Fruit fly (Drosophila melanogaster) whole organism, adult: Measurements from ENCODE around the gene kz.

Source experiments
- CG11617 ChIP-seq: fragments of 200-800 bp; sonication (Bioruptor generic); optimal IDR thresholded peaks from 2 replicates; lab custom pipeline; 2017; ENCODE audit warnings: mild to moderate bottlenecking, missing biosample characterization, missing genetic modification reagents, missing genetic modification characterization
- CG12768 ChIP-seq: fragments of 200-800 bp; sonication (Bioruptor generic); optimal IDR thresholded peaks from 2 replicates; lab custom pipeline; 2017; ENCODE audit warnings: missing biosample characterization, missing genetic modification characterization, mild to moderate bottlenecking, moderate library complexity, missing genetic modification reagents
- CG14711 ChIP-seq: fragments of 200-800 bp; sonication (Bioruptor generic); optimal IDR thresholded peaks from 2 replicates; lab custom pipeline; 2018; ENCODE audit warnings: missing biosample characterization, mild to moderate bottlenecking, missing genetic modification characterization, moderate library complexity
- CG1620 ChIP-seq: fragments of 200-800 bp; sonication (Bioruptor generic); optimal IDR thresholded peaks from 2 replicates; lab custom pipeline; 2016; ENCODE audit warnings: missing biosample characterization, missing genetic modification characterization
- CG33017 ChIP-seq: fragments of 200-800 bp; sonication (Bioruptor generic); optimal IDR thresholded peaks from 2 replicates; lab custom pipeline; 2018; ENCODE audit warnings: missing biosample characterization, mild to moderate bottlenecking, missing genetic modification characterization, moderate library complexity
- CG5204 ChIP-seq: fragments of 200-800 bp; sonication (Bioruptor generic); optimal IDR thresholded peaks from 2 replicates; lab custom pipeline; 2016; ENCODE audit warnings: missing biosample characterization, missing genetic modification characterization
- CG7045 ChIP-seq: fragments of 200-800 bp; sonication (Bioruptor generic); optimal IDR thresholded peaks from 2 replicates; lab custom pipeline; 2017; ENCODE audit warnings: missing biosample characterization, mild to moderate bottlenecking, missing genetic modification characterization
- CG7101 ChIP-seq: fragments of 200-800 bp; sonication (Bioruptor generic); optimal IDR thresholded peaks from 2 replicates; lab custom pipeline; 2018; ENCODE audit warnings: missing biosample characterization, mild to moderate bottlenecking, missing genetic modification characterization, moderate library complexity
- Clk ChIP-seq: fragments of 200-800 bp; sonication (Bioruptor generic); optimal IDR thresholded peaks from 2 replicates; lab custom pipeline; 2017; ENCODE audit warnings: missing biosample characterization, missing genetic modification characterization
- Crg-1 ChIP-seq: fragments of 200-800 bp; sonication (Bioruptor generic); optimal IDR thresholded peaks from 2 replicates; lab custom pipeline; 2016; ENCODE audit warnings: missing biosample characterization, missing genetic modification characterization
- Mnt ChIP-seq: fragments of 200-800 bp; sonication (Bioruptor generic); optimal IDR thresholded peaks from 2 replicates; lab custom pipeline; 2016; ENCODE audit warnings: missing biosample characterization, mild to moderate bottlenecking, missing genetic modification characterization
- cic ChIP-seq: fragments of 200-800 bp; sonication (Bioruptor generic); optimal IDR thresholded peaks from 2 replicates; lab custom pipeline; 2017; ENCODE audit warnings: missing biosample characterization, mild to moderate bottlenecking, missing genetic modification characterization, moderate library complexity
- cnc ChIP-seq, 2 experiments: fragments of >200 bp; optimal IDR thresholded peaks; 2 replicates each; lab custom pipeline; 2017
- kay ChIP-seq: fragments of 200-800 bp; sonication (Bioruptor generic); peaks from one replicate; lab custom pipeline; 2016; ENCODE audit warnings: missing biosample characterization, missing genetic modification characterization, borderline replicate concordance
- ovo ChIP-seq: fragments of 200-800 bp; sonication (Bioruptor generic); optimal IDR thresholded peaks from 2 replicates; lab custom pipeline; 2016; ENCODE audit warnings: missing biosample characterization, missing genetic modification characterization
- pad ChIP-seq: fragments of 200-800 bp; sonication (Bioruptor generic); optimal IDR thresholded peaks from 3 replicates; lab custom pipeline; 2017; ENCODE audit warnings: missing biosample characterization, missing genetic modification characterization, mild to moderate bottlenecking, moderate library complexity, missing genetic modification reagents
- tj ChIP-seq: fragments of 200-800 bp; sonication (Bioruptor generic); optimal IDR thresholded peaks from 3 replicates; lab custom pipeline; 2017; ENCODE audit warnings: missing biosample characterization, mild to moderate bottlenecking, missing genetic modification characterization, moderate library complexity
- toe ChIP-seq: fragments of 200-800 bp; sonication (Bioruptor generic); optimal IDR thresholded peaks from 2 replicates; lab custom pipeline; 2016; ENCODE audit warnings: missing biosample characterization, missing genetic modification characterization

Gene kz

dm6 chrX:2259763-2260162, 17.9 kb upstream of the kz start, which contains the start of gene CG3078:
Gene CG3078 (minus strand): TSS chrX:2259863.
- TF ChIP-seq CG7045 (GFP tag; lab: Kevin White, UChicago): no peak
- no peak for TF ChIP-seq toe (GFP tag; lab: Kevin White, UChicago)
- no peak for TF ChIP-seq kay

- TF ChIP-seq Crg-1 (GFP tag; lab: Kevin White, UChicago): no peak
- TF ChIP-seq CG7101 (tag; lab: Kevin White, UChicago): no peak
- TF ChIP-seq CG33017 (tag; lab: Kevin White, UChicago): no peak
- no peak for TF ChIP-seq cic (GFP tag; lab: Kevin White, UChicago)
- TF ChIP-seq Mnt (GFP tag; lab: Kevin White, UChicago): peak; percentile 13
- no peak for TF ChIP-seq CG1620 (GFP tag; lab: Kevin White, UChicago)
Measured at dm6 chrX:2258602-2259233, 16.9 kb upstream of the kz start.

dm6 chrX:2255035-2255434, 13.2 kb upstream of the kz start:
- TF ChIP-seq tj (no peak), pad (GFP tag; lab: Kevin White, UChicago) (peak; percentile 1)

dm6 chrX:2254020-2254626, 12.3 kb upstream of the kz start, which contains the start of gene CG3091:
Gene CG3091 (minus strand): TSS chrX:2254197.
- TF ChIP-seq CG14711 (tag; lab: Kevin White, UChicago) (no peak), CG33017 (tag; lab: Kevin White, UChicago) (peak; percentile 25), cic (GFP tag; lab: Kevin White, UChicago) (peak; percentile 65), Mnt (GFP tag; lab: Kevin White, UChicago) (peak; percentile 3)

dm6 chrX:2251688-2252087, 9.9 kb upstream of the kz start, which contains the start of gene CG3191:
Gene CG3191 (minus strand): TSS chrX:2251993.
- TF ChIP-seq CG14711 (tag; lab: Kevin White, UChicago): no peak
- TF ChIP-seq pad (GFP tag; lab: Kevin White, UChicago): no peak

DNA sequence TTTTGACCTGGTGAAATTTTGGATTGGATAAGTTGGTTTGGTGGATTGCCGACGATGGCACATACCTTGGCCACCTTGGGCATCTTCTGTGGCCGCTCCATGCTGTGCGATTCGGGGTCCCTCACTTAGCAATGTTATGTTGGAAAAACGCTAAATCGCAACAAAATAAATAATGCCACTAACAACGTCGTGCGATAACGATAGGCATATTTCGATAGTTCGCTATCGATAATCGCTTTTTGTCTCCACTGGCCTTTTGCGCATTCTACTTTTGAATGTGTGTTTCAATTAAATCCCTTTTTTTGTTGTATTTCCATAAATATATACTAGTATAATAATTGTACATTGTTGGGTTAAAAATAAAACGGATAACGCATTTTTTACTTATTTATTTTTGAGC, 7.9 kb upstream of the kz start, which contains the start of gene crn:
Gene crn (minus strand): TSS at position 221 of the 400 bp plus-strand sequence.
- TF ChIP-seq CG33017 (tag; lab: Kevin White, UChicago) (no peak), Mnt (GFP tag; lab: Kevin White, UChicago) (peak; percentile 5)

- no peak for TF ChIP-seq CG33017 (tag; lab: Kevin White, UChicago)
- no peak for TF ChIP-seq Clk (GFP tag; lab: Kevin White, UChicago)
- TF ChIP-seq kay: no peak
- no peak for TF ChIP-seq Mnt (GFP tag; lab: Kevin White, UChicago)
- no peak for TF ChIP-seq cic (GFP tag; lab: Kevin White, UChicago)
Measured at dm6 chrX:2245931-2246330, 4.1 kb upstream of the kz start, which contains the start of gene Or2a. Gene Or2a (plus strand): TSS chrX:2246231.

- TF ChIP-seq CG11617 (no peak), ovo (no peak), CG12768 (GFP tag; lab: Kevin White, UChicago) (no peak), tj (no peak), cic (GFP tag; lab: Kevin White, UChicago) (no peak), Crg-1 (GFP tag; lab: Kevin White, UChicago) (no peak), Mnt (GFP tag; lab: Kevin White, UChicago) (no peak), pad (GFP tag; lab: Kevin White, UChicago) (no peak), CG1620 (GFP tag; lab: Kevin White, UChicago) (no peak), CG14711 (tag; lab: Kevin White, UChicago) (no peak), CG7101 (tag; lab: Kevin White, UChicago) (no peak), toe (GFP tag; lab: Kevin White, UChicago) (no peak)
Measured at dm6 chrX:2244753-2245152, 2.9 kb upstream of the kz start.

DNA sequence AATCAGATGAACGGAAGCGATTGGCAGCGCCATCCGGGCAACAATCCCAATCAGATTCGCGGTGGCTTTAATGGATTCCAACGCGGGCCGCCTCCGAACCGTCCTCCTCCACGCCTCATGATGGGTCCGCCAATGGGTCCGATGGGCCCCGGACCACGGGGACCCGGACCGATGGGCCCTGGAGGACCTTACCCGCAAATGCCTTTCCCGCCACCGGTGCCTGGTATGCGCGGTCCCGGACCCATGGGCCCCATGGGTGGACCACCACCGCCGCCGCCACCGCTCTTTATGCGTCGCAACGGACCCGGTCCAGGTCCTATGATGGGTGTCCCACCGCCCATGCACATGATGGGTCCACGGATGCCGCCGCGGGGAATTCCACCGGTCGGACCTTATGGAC, 1.1 kb upstream of the kz start:
- TF ChIP-seq CG14711 (tag; lab: Kevin White, UChicago) (no peak), cnc (optimal IDR thresholded peaks at IDR 0.05; lab: Kevin White, UChicago) (no peak), toe (GFP tag; lab: Kevin White, UChicago) (no peak), Clk (GFP tag; lab: Kevin White, UChicago) (no peak), Mnt (GFP tag; lab: Kevin White, UChicago) (no peak), CG5204 (GFP tag; lab: Kevin White, UChicago) (no peak), Crg-1 (GFP tag; lab: Kevin White, UChicago) (no peak), kay (no peak), pad (GFP tag; lab: Kevin White, UChicago) (no peak), CG7045 (GFP tag; lab: Kevin White, UChicago) (no peak), CG12768 (GFP tag; lab: Kevin White, UChicago) (no peak), CG7101 (tag; lab: Kevin White, UChicago) (no peak), CG1620 (GFP tag; lab: Kevin White, UChicago) (no peak), CG11617 (no peak), tj (no peak), ovo (no peak)
